Fruit fly (Drosophila melanogaster): ENCODE results near the gene Tgi.
A peak's percentile ranks its signal among the peaks of the same experiment; 100 is the strongest.

Gene Tgi

dm6 chr3L:13476566-13477452 lies 9.8 kb upstream of the Tgi start (continued):
- TF ChIP-seq Pdp1 (GFP tag; optimal IDR thresholded peaks at IDR 0.05) (peak; percentile 68 to 73), MESR4 (GFP tag; optimal IDR thresholded peaks at IDR 0.05) (no peak), CG17829 (tag; optimal IDR thresholded peaks at IDR 0.05) (peak; percentile 92), B-H1 (GFP tag; IDR thresholded peaks at IDR 0.05) (peak; percentile 78), CG12769 (tag; optimal IDR thresholded peaks at IDR 0.05) (peak; percentile 39), CG1832 (GFP tag; optimal IDR thresholded peaks at IDR 0.05) (no peak), CG4730 (GFP tag; IDR thresholded peaks at IDR 0.05) (peak; percentile 70), sob (GFP tag; IDR thresholded peaks at IDR 0.05) (peak; percentile 88), CG7556 (GFP tag; optimal IDR thresholded peaks at IDR 0.05) (peak; percentile 94), CG13894 (tag; optimal IDR thresholded peaks at IDR 0.05) (no peak), Atf3 (GFP tag; optimal IDR thresholded peaks at IDR 0.05) (peak; percentile 28), pita (GFP tag; optimal IDR thresholded peaks at IDR 0.05) (no peak), CG6765 (GFP tag; optimal IDR thresholded peaks at IDR 0.05) (peak; percentile 65), usp (GFP tag; optimal IDR thresholded peaks at IDR 0.05) (no peak), pzg (GFP tag; optimal IDR thresholded peaks at IDR 0.05) (no peak), Hmr (GFP tag; optimal IDR thresholded peaks at IDR 0.05) (peak; percentile 92), CG17612 (GFP tag; IDR thresholded peaks at IDR 0.05) (peak; percentile 55), CG11696 (GFP tag; IDR thresholded peaks at IDR 0.05) (peak; percentile 75), CG1529 (GFP tag; optimal IDR thresholded peaks at IDR 0.05) (peak; percentile 82), CG34422 (GFP tag; IDR thresholded peaks at IDR 0.05) (peak; percentile 84), Ravus (GFP tag; IDR thresholded peaks at IDR 0.05) (peak; percentile 45), CHES-1-like (GFP tag; optimal IDR thresholded peaks at IDR 0.05) (peak; percentile 11), vvl (GFP tag; IDR thresholded peaks at IDR 0.05) (peak; percentile 89), CG7745 (tag; optimal IDR thresholded peaks at IDR 0.05) (no peak), CG1024 (GFP tag; IDR thresholded peaks at IDR 0.05) (peak; percentile 44; the same call in 1 of the 2 replicates), CG4617 (GFP tag; optimal IDR thresholded peaks at IDR 0.05; ENCODE audit: borderline replicate concordance) (peak; percentile 60), CG6654 (GFP tag; optimal IDR thresholded peaks at IDR 0.05) (peak; percentile 83), seq (GFP tag; IDR thresholded peaks at IDR 0.05) (peak; percentile 84), CG9876 (GFP tag; optimal IDR thresholded peaks at IDR 0.05) (no peak), E2f2 (GFP tag; IDR thresholded peaks at IDR 0.05) (peak; percentile 54; the same call in 1 of the 2 replicates), Hr3 (GFP tag; optimal IDR thresholded peaks at IDR 0.05) (peak; percentile 88), grn (GFP tag; optimal IDR thresholded peaks at IDR 0.05) (peak; percentile 21), Sry-β (GFP tag; optimal IDR thresholded peaks at IDR 0.05) (peak; percentile 30), CG16815 (GFP tag; optimal IDR thresholded peaks at IDR 0.05) (peak; percentile 87), tup (GFP tag; optimal IDR thresholded peaks at IDR 0.05) (peak; percentile 63), HLHmδ (GFP tag; optimal IDR thresholded peaks at IDR 0.05) (no peak), al (GFP tag; IDR thresholded peaks at IDR 0.05) (peak; percentile 88), Mrtf (GFP tag; IDR thresholded peaks at IDR 0.05) (peak; percentile 71; the same call in 2 of the 3 replicates), fd3F (GFP tag; optimal IDR thresholded peaks at IDR 0.05) (peak; percentile 80), ro (GFP tag; IDR thresholded peaks at IDR 0.05) (no peak), CG32772 (GFP tag; IDR thresholded peaks at IDR 0.05) (peak; percentile 86), Lim3 (GFP tag; IDR thresholded peaks at IDR 0.05) (no peak), trem (tag; optimal IDR thresholded peaks at IDR 0.05) (peak; percentile 79), CG12219 (GFP tag; optimal IDR thresholded peaks at IDR 0.05) (peak; percentile 80), HmgD (GFP tag; optimal IDR thresholded peaks at IDR 0.05) (peak; percentile 41), CG8924 (tag; optimal IDR thresholded peaks at IDR 0.05) (peak; percentile 94), Dbx (GFP tag; IDR thresholded peaks at IDR 0.05) (peak; percentile 72; the same call in 2 of the 3 replicates), CG10321 (GFP tag; IDR thresholded peaks at IDR 0.05) (no peak; the same call in 1 of the 2 replicates), CG8089 (GFP tag; optimal IDR thresholded peaks at IDR 0.05) (no peak)
